Worm (Caenorhabditis elegans) whole organism, L2 larva: ENCODE measurements around the gene C44B11.6.

ENCODE experiments used
- C34F6.9 ChIP-seq: fragments of 150-350 bp; optimal IDR thresholded peaks from 2 replicates; lab custom pipeline; 2014; ENCODE audit warnings: missing biosample characterization, missing genetic modification characterization
- F13H6.1 ChIP-seq: sonication (generic microtip); optimal IDR thresholded peaks from 2 replicates; lab custom pipeline; 2016; ENCODE audit warnings: missing genetic modification characterization, missing compliant biosample characterization
- R02D3.7 ChIP-seq: fragments of 150-350 bp; optimal IDR thresholded peaks from 2 replicates; lab custom pipeline; 2014; ENCODE audit warnings: missing biosample characterization, missing genetic modification characterization
- Y55F3AM.14 ChIP-seq: fragments of 200-800 bp; sonication (Bioruptor generic); optimal IDR thresholded peaks from 2 replicates; lab custom pipeline; 2018; ENCODE audit warnings: mild to moderate bottlenecking, missing genetic modification characterization, missing compliant biosample characterization
- alr-1 ChIP-seq: fragments of 150-350 bp; optimal IDR thresholded peaks from 2 replicates; lab custom pipeline; 2014; ENCODE audit warnings: missing biosample characterization, missing genetic modification characterization
- aly-2 ChIP-seq: fragments of 150-350 bp; optimal IDR thresholded peaks from 2 replicates; lab custom pipeline; 2014; ENCODE audit warnings: missing biosample characterization, missing genetic modification characterization
- ama-1 ChIP-seq: fragments of 150-350 bp; optimal IDR thresholded peaks from 2 replicates; lab custom pipeline; 2018; ENCODE audit warnings: inconsistent platforms
- blmp-1 ChIP-seq: sonication (generic microtip); optimal IDR thresholded peaks from 2 replicates; lab custom pipeline; 2017; ENCODE audit warnings: missing genetic modification characterization, mild to moderate bottlenecking, missing compliant biosample characterization, antibody characterized with exemption, moderate library complexity; ENCODE audit not compliant: insufficient read depth
- crh-2 ChIP-seq: sonication (generic microtip); optimal IDR thresholded peaks from 2 replicates; lab custom pipeline; 2017; ENCODE audit warnings: missing biosample characterization, missing genetic modification characterization
- elt-1 ChIP-seq: fragments of 150-350 bp; optimal IDR thresholded peaks from 2 replicates; lab custom pipeline; 2014; ENCODE audit warnings: missing biosample characterization, missing genetic modification characterization
- elt-3 ChIP-seq: sonication (generic microtip); optimal IDR thresholded peaks from 2 replicates; lab custom pipeline; 2017; ENCODE audit warnings: missing biosample characterization, missing genetic modification characterization
- fos-1 ChIP-seq: fragments of 150-350 bp; optimal IDR thresholded peaks from 2 replicates; lab custom pipeline; 2014; ENCODE audit warnings: missing biosample characterization, missing genetic modification characterization
- gmeb-1 ChIP-seq: fragments of 150-350 bp; optimal IDR thresholded peaks from 2 replicates; lab custom pipeline; 2014; ENCODE audit warnings: missing biosample characterization, missing genetic modification characterization
- lin-11 ChIP-seq: fragments of 150-350 bp; sonication (generic microtip); optimal IDR thresholded peaks from 2 replicates; lab custom pipeline; 2014; ENCODE audit warnings: missing biosample characterization, missing genetic modification characterization, inconsistent platforms, mixed read lengths
- lsy-2 ChIP-seq, 2 experiments: fragments of 150-350 bp in 1 of 2; sonication (generic microtip) in 1 of 2; optimal IDR thresholded peaks; 2 replicates each; lab custom pipeline; 2014 to 2017; ENCODE audit warnings: missing biosample characterization in 2 of 2, missing genetic modification characterization in 2 of 2
- mab-5 ChIP-seq: fragments of 150-350 bp; optimal IDR thresholded peaks from 2 replicates; lab custom pipeline; 2014; ENCODE audit warnings: missing biosample characterization, missing genetic modification characterization
- mbf-1 ChIP-seq: sonication (generic microtip); optimal IDR thresholded peaks from 2 replicates; lab custom pipeline; 2017; ENCODE audit warnings: missing biosample characterization, missing genetic modification characterization
- mdl-1 ChIP-seq, 2 experiments: fragments of 150-350 bp in 1 of 2; sonication (generic microtip) in 1 of 2; optimal IDR thresholded peaks; 2 replicates each; lab custom pipeline; 2017; ENCODE audit warnings: missing biosample characterization in 2 of 2, missing genetic modification characterization in 2 of 2
- nhr-10 ChIP-seq: sonication (generic microtip); optimal IDR thresholded peaks from 2 replicates; lab custom pipeline; 2017; ENCODE audit warnings: missing biosample characterization, missing genetic modification characterization
- nhr-11 ChIP-seq: fragments of 150-350 bp; optimal IDR thresholded peaks from 2 replicates; lab custom pipeline; 2014; ENCODE audit warnings: missing biosample characterization, missing genetic modification characterization
- nhr-12 ChIP-seq: fragments of 150-350 bp; optimal IDR thresholded peaks from 2 replicates; lab custom pipeline; 2014; ENCODE audit warnings: missing biosample characterization, missing genetic modification characterization
- nhr-129 ChIP-seq: fragments of 150-350 bp; optimal IDR thresholded peaks from 2 replicates; lab custom pipeline; 2014; ENCODE audit warnings: missing biosample characterization, missing genetic modification characterization
- nhr-21 ChIP-seq: fragments of 150-350 bp; optimal IDR thresholded peaks from 2 replicates; lab custom pipeline; 2014; ENCODE audit warnings: missing biosample characterization, missing genetic modification characterization
- nhr-23 ChIP-seq: fragments of 150-350 bp; optimal IDR thresholded peaks from 2 replicates; lab custom pipeline; 2014; ENCODE audit warnings: missing biosample characterization, missing genetic modification reagents, missing genetic modification characterization
- nhr-25 ChIP-seq: fragments of 150-350 bp; sonication (generic microtip); optimal IDR thresholded peaks from 3 replicates; lab custom pipeline; 2014; ENCODE audit warnings: missing biosample characterization, missing genetic modification characterization
- nhr-6 ChIP-seq: fragments of 150-350 bp; optimal IDR thresholded peaks from 2 replicates; lab custom pipeline; 2014; ENCODE audit warnings: missing biosample characterization, missing genetic modification characterization
- nhr-77 ChIP-seq: fragments of 150-350 bp; optimal IDR thresholded peaks from 2 replicates; lab custom pipeline; 2014; ENCODE audit warnings: missing biosample characterization, missing genetic modification characterization
- sem-4 ChIP-seq: fragments of 150-350 bp; optimal IDR thresholded peaks from 2 replicates; lab custom pipeline; 2014; ENCODE audit warnings: missing biosample characterization, missing genetic modification reagents, missing genetic modification characterization
- skn-1 ChIP-seq: sonication (generic microtip); optimal IDR thresholded peaks from 2 replicates; lab custom pipeline; 2017; ENCODE audit warnings: missing biosample characterization, missing genetic modification characterization
- sma-9 ChIP-seq, 2 experiments: fragments of 150-350 bp in 1 of 2; sonication (generic microtip) in 1 of 2; optimal IDR thresholded peaks; 2 replicates each; lab custom pipeline; 2014 to 2016; ENCODE audit warnings: missing genetic modification characterization in 2 of 2, mild to moderate bottlenecking in 1 of 2, missing biosample characterization in 1 of 2, missing compliant biosample characterization in 1 of 2, missing genetic modification reagents in 1 of 2, moderate library complexity in 1 of 2
- snpc-4 ChIP-seq: fragments of 150-350 bp; optimal IDR thresholded peaks from 2 replicates; lab custom pipeline; 2014; ENCODE audit warnings: missing biosample characterization, missing genetic modification characterization
- unc-39 ChIP-seq: fragments of 150-350 bp; optimal IDR thresholded peaks from 2 replicates; lab custom pipeline; 2014; ENCODE audit warnings: missing biosample characterization, missing genetic modification characterization
- unc-55 ChIP-seq: fragments of 150-350 bp; sonication (generic microtip); optimal IDR thresholded peaks from 3 replicates; lab custom pipeline; 2014; ENCODE audit warnings: missing biosample characterization, missing genetic modification reagents, missing genetic modification characterization
- unc-62 ChIP-seq: fragments of 150-350 bp; optimal IDR thresholded peaks from 2 replicates; lab custom pipeline; 2014; ENCODE audit warnings: missing biosample characterization, missing genetic modification reagents, missing genetic modification characterization
- ztf-1 ChIP-seq: fragments of 200-800 bp; sonication (Bioruptor generic); conservative IDR thresholded peaks from 2 replicates; pipeline ENCODE4 v1.3.6; 2022; ENCODE audit warnings: missing genetic modification characterization, missing compliant biosample characterization
- ztf-11 ChIP-seq: sonication (generic microtip); optimal IDR thresholded peaks from 2 replicates; lab custom pipeline; 2017; ENCODE audit warnings: missing biosample characterization, missing genetic modification characterization
- ztf-4 ChIP-seq: fragments of 150-350 bp; optimal IDR thresholded peaks from 2 replicates; lab custom pipeline; 2014; ENCODE audit warnings: missing biosample characterization, missing genetic modification characterization

C44B11.6 gene

ce11 chrIII:3152848-3153247 lies at the start of gene C44B11.6:
TSS of gene C44B11.6 (plus strand) at chrIII:3153148.
- TF ChIP-seq nhr-21 (no peak), ztf-1 (GFP tag; lab: Robert Waterston, UW) (no peak), mab-5 (no peak), mdl-1 (tag; optimal IDR thresholded peaks at IDR 0.05; lab: Kevin White, UChicago) (no peak), nhr-10 (no peak), nhr-6 (no peak), R02D3.7 (tag; lab: Kevin White, UChicago) (no peak), nhr-12 (tag; lab: Kevin White, UChicago) (no peak), mbf-1 (no peak), nhr-77 (tag; lab: Kevin White, UChicago) (no peak), unc-55 (no peak), unc-62 (GFP tag; lab: Kevin White, UChicago) (no peak), nhr-11 (tag; lab: Kevin White, UChicago) (no peak), alr-1 (tag; lab: Kevin White, UChicago) (no peak), ama-1 (lab: Kevin White, UChicago) (no peak), fos-1 (tag; lab: Kevin White, UChicago) (no peak), aly-2 (tag; lab: Kevin White, UChicago) (no peak), crh-2 (tag; lab: Kevin White, UChicago) (no peak), F13H6.1 (no peak)

ce11 chrIII:3103905-3104360 lies 49.0 kb upstream of the C44B11.6 start, which contains the start of gene Y53G8B.2:
TSS of gene Y53G8B.2 (minus strand) at chrIII:3103955.
- TF ChIP-seq sma-9 (GFP tag; optimal IDR thresholded peaks at IDR 0.05; lab: Kevin White, UChicago) (no peak), sma-9 (tag; optimal IDR thresholded peaks at IDR 0.05; lab: Kevin White, UChicago) (no peak), F13H6.1 (no peak), skn-1 (tag; lab: Kevin White, UChicago) (no peak), nhr-23 (tag; lab: Kevin White, UChicago) (no peak)

ce11 chrIII:3104536-3104935 lies 48.4 kb upstream of the C44B11.6 start:
- TF ChIP-seq nhr-25 (peak; percentile 10), ztf-11 (tag; lab: Kevin White, UChicago) (no peak), nhr-129 (peak; percentile 24), sma-9 (GFP tag; optimal IDR thresholded peaks at IDR 0.05; lab: Kevin White, UChicago) (peak; percentile 41), sma-9 (tag; optimal IDR thresholded peaks at IDR 0.05; lab: Kevin White, UChicago) (no peak), ztf-4 (tag; lab: Kevin White, UChicago) (no peak)

- TF ChIP-seq blmp-1 (tag; lab: Kevin White, UChicago) = no peak
- TF ChIP-seq crh-2 (tag; lab: Kevin White, UChicago) = no peak
- no peak for TF ChIP-seq R02D3.7 (tag; lab: Kevin White, UChicago)
- TF ChIP-seq nhr-10 = no peak
- TF ChIP-seq nhr-77 (tag; lab: Kevin White, UChicago) = no peak
- no peak for TF ChIP-seq unc-39 (tag; lab: Kevin White, UChicago)
- TF ChIP-seq gmeb-1 (tag; lab: Kevin White, UChicago) = no peak
- no peak for TF ChIP-seq lin-11 (tag; lab: Kevin White, UChicago)
- no peak for TF ChIP-seq lsy-2 (tag; optimal IDR thresholded peaks at IDR 0.05; lab: Kevin White, UChicago)
- no peak for TF ChIP-seq elt-1 (tag; lab: Kevin White, UChicago)
- no peak for TF ChIP-seq mab-5
- no peak for TF ChIP-seq mbf-1
- no peak for TF ChIP-seq aly-2 (tag; lab: Kevin White, UChicago)
- TF ChIP-seq nhr-129 = no peak
- no peak for TF ChIP-seq elt-3 (tag; lab: Kevin White, UChicago)
- TF ChIP-seq nhr-11 (tag; lab: Kevin White, UChicago) = no peak
- no peak for TF ChIP-seq sem-4 (tag; lab: Kevin White, UChicago)
Observed at ce11 chrIII:3105212-3105611, 47.7 kb upstream of the C44B11.6 start.

- TF ChIP-seq C34F6.9 (tag; lab: Kevin White, UChicago) (no peak), sma-9 (GFP tag; optimal IDR thresholded peaks at IDR 0.05; lab: Kevin White, UChicago) (no peak), sma-9 (tag; optimal IDR thresholded peaks at IDR 0.05; lab: Kevin White, UChicago) (no peak), mdl-1 (tag; optimal IDR thresholded peaks at IDR 0.05; lab: Kevin White, UChicago) (no peak), nhr-10 (no peak), Y55F3AM.14 (GFP tag; lab: Kevin White, UChicago) (no peak), mbf-1 (no peak), crh-2 (tag; lab: Kevin White, UChicago) (no peak), nhr-21 (no peak), unc-39 (tag; lab: Kevin White, UChicago) (no peak), blmp-1 (tag; lab: Kevin White, UChicago) (no peak), mab-5 (no peak), R02D3.7 (tag; lab: Kevin White, UChicago) (no peak), ztf-1 (GFP tag; lab: Robert Waterston, UW) (no peak), snpc-4 (tag; lab: Kevin White, UChicago) (no peak), F13H6.1 (no peak), aly-2 (tag; lab: Kevin White, UChicago) (no peak)
Observed at ce11 chrIII:3106301-3106700, 46.6 kb upstream of the C44B11.6 start.
